Worm (Caenorhabditis elegans) whole organism, L4 larva: ENCODE data around the gene C39B10.5.

Experiments used
- D1046.2 ChIP-seq: fragments of 200-800 bp; sonication (Bioruptor generic); IDR thresholded peaks from 2 replicates; pipeline ENCODE4 v1.3.6; 2022; ENCODE audit warnings: missing genetic modification characterization, missing compliant biosample characterization
- F10B5.3 ChIP-seq: sonication (generic microtip); optimal IDR thresholded peaks from 2 replicates; lab custom pipeline; 2016; ENCODE audit warnings: mild to moderate bottlenecking, missing genetic modification characterization, missing compliant biosample characterization
- F26F4.8 ChIP-seq: fragments of 200-800 bp; sonication (Bioruptor generic); conservative IDR thresholded peaks from 2 replicates; pipeline ENCODE4 v1.3.6; 2022; ENCODE audit warnings: missing genetic modification characterization, missing compliant biosample characterization
- F37D6.2 ChIP-seq: sonication (generic microtip); optimal IDR thresholded peaks from 2 replicates; lab custom pipeline; 2016; ENCODE audit warnings: mild to moderate bottlenecking, missing genetic modification characterization, missing compliant biosample characterization
- T20F7.1 ChIP-seq: fragments of 200-800 bp; sonication (Bioruptor generic); optimal IDR thresholded peaks from 2 replicates; lab custom pipeline; 2018; ENCODE audit warnings: mild to moderate bottlenecking, missing genetic modification characterization, missing compliant biosample characterization
- T26A8.4 ChIP-seq: fragments of 200-800 bp; sonication (Bioruptor generic); IDR thresholded peaks from 2 replicates; pipeline ENCODE4 v1.3.6; 2022; ENCODE audit warnings: missing genetic modification characterization, missing compliant biosample characterization
- Y48G9A.11 ChIP-seq: fragments of 200-800 bp; sonication (Bioruptor generic); IDR thresholded peaks from 2 replicates; pipeline ENCODE4 v1.3.6; 2022; ENCODE audit warnings: missing genetic modification reagents, missing genetic modification characterization, missing compliant biosample characterization
- Y5F2A.4 ChIP-seq: fragments of 200-800 bp; sonication (Bioruptor generic); optimal IDR thresholded peaks from 2 replicates; lab custom pipeline; 2018; ENCODE audit warnings: mild to moderate bottlenecking, missing genetic modification characterization, missing compliant biosample characterization
- arid-1 ChIP-seq: fragments of 200-800 bp; sonication (Bioruptor generic); conservative IDR thresholded peaks from 2 replicates; pipeline ENCODE4 v1.3.6; 2022; ENCODE audit warnings: missing genetic modification reagents, missing genetic modification characterization, missing compliant biosample characterization
- attf-4 ChIP-seq: sonication (generic microtip); optimal IDR thresholded peaks from 3 replicates; lab custom pipeline; 2017; ENCODE audit warnings: missing biosample characterization, missing genetic modification characterization
- ceh-32 ChIP-seq: sonication (generic microtip); optimal IDR thresholded peaks from 2 replicates; lab custom pipeline; 2016; ENCODE audit warnings: mild to moderate bottlenecking, missing genetic modification characterization, missing compliant biosample characterization; ENCODE audit not compliant: poor library complexity
- ceh-44 ChIP-seq: fragments of 200-800 bp; sonication (Bioruptor generic); IDR thresholded peaks from 2 replicates; pipeline ENCODE4 v1.3.6; 2022; ENCODE audit warnings: missing genetic modification reagents, missing genetic modification characterization, missing compliant biosample characterization
- ceh-62 ChIP-seq: sonication (generic microtip); optimal IDR thresholded peaks from 2 replicates; lab custom pipeline; 2017; ENCODE audit warnings: missing biosample characterization, missing genetic modification characterization
- cey-2 ChIP-seq: sonication (generic microtip); optimal IDR thresholded peaks from 3 replicates; lab custom pipeline; 2017; ENCODE audit warnings: missing genetic modification characterization, mild to moderate bottlenecking, missing compliant biosample characterization, antibody characterized with exemption, borderline replicate concordance; ENCODE audit not compliant: insufficient read depth
- ctbp-1 ChIP-seq: fragments of 200-800 bp; sonication (Bioruptor generic); IDR thresholded peaks from 2 replicates; pipeline ENCODE4 v1.3.6; 2022; ENCODE audit warnings: missing genetic modification reagents, missing genetic modification characterization, missing compliant biosample characterization
- daf-19 ChIP-seq: fragments of 200-800 bp; sonication (Bioruptor generic); conservative IDR thresholded peaks from 2 replicates; pipeline ENCODE4 v1.3.6; 2022; ENCODE audit warnings: missing genetic modification characterization, missing compliant biosample characterization
- dpl-1 ChIP-seq: fragments of 150-350 bp; optimal IDR thresholded peaks from 2 replicates; lab custom pipeline; 2014; ENCODE audit warnings: missing biosample characterization, missing genetic modification reagents, missing genetic modification characterization
- duxl-1 ChIP-seq: sonication (generic microtip); optimal IDR thresholded peaks from 2 replicates; lab custom pipeline; 2016; ENCODE audit warnings: mild to moderate bottlenecking, missing genetic modification characterization, moderate library complexity, missing compliant biosample characterization; ENCODE audit not compliant: poor library complexity
- egl-27 ChIP-seq: sonication (generic microtip); optimal IDR thresholded peaks from 3 replicates; lab custom pipeline; 2017; ENCODE audit warnings: missing biosample characterization, missing genetic modification reagents, missing genetic modification characterization
- egl-43 ChIP-seq: fragments of 200-800 bp; sonication (Bioruptor generic); IDR thresholded peaks from 2 replicates; pipeline ENCODE4 v1.3.6; 2022; ENCODE audit warnings: missing genetic modification reagents, missing genetic modification characterization, missing compliant biosample characterization
- hif-1 ChIP-seq, 2 experiments: sonication (generic microtip); optimal IDR thresholded peaks; 2 replicates each; lab custom pipeline; 2016 to 2017; ENCODE audit warnings: missing compliant biosample characterization in 2 of 2, missing genetic modification characterization in 2 of 2, missing genetic modification reagents in 2 of 2, missing genotype in 2 of 2, mild to moderate bottlenecking in 1 of 2
- hlh-30 ChIP-seq: sonication (generic microtip); optimal IDR thresholded peaks from 2 replicates; lab custom pipeline; 2017; ENCODE audit warnings: antibody characterized with exemption, mild to moderate bottlenecking, missing genetic modification characterization, missing compliant biosample characterization; ENCODE audit not compliant: insufficient read depth
- jun-1 ChIP-seq: fragments of 150-350 bp; optimal IDR thresholded peaks from 2 replicates; lab custom pipeline; 2014; ENCODE audit warnings: missing biosample characterization, missing genetic modification reagents, missing genetic modification characterization
- lim-7 ChIP-seq: fragments of 200-800 bp; sonication (Bioruptor generic); IDR thresholded peaks from 2 replicates; pipeline ENCODE4 v1.3.6; 2022; ENCODE audit warnings: missing genetic modification characterization, missing compliant biosample characterization
- lin-15B ChIP-seq: fragments of 150-350 bp; sonication (generic microtip); optimal IDR thresholded peaks from 3 replicates; lab custom pipeline; 2014; ENCODE audit warnings: missing biosample characterization, missing genetic modification characterization
- lin-29 ChIP-seq: fragments of 200-800 bp; sonication (Bioruptor generic); IDR thresholded peaks from 2 replicates; pipeline ENCODE4 v1.3.6; 2022; ENCODE audit warnings: missing genetic modification reagents, missing genetic modification characterization, missing compliant biosample characterization
- lin-39 ChIP-seq: fragments of 150-350 bp; optimal IDR thresholded peaks from 2 replicates; lab custom pipeline; 2014; ENCODE audit warnings: missing biosample characterization, missing genetic modification reagents, missing genetic modification characterization
- lir-3 ChIP-seq: sonication (generic microtip); optimal IDR thresholded peaks from 2 replicates; lab custom pipeline; 2016; ENCODE audit warnings: mild to moderate bottlenecking, missing genetic modification characterization, missing compliant biosample characterization
- mdl-1 ChIP-seq, 2 experiments: fragments of 150-350 bp in 1 of 2; sonication (generic microtip) in 1 of 2; optimal IDR thresholded peaks; 2 replicates each; lab custom pipeline; 2014 to 2017; ENCODE audit warnings: missing biosample characterization in 2 of 2, missing genetic modification characterization in 2 of 2
- mdt-29 ChIP-seq: fragments of 200-800 bp; sonication (Bioruptor generic); IDR thresholded peaks from 2 replicates; pipeline ENCODE4 v1.3.6; 2022; ENCODE audit warnings: missing genetic modification reagents, missing genetic modification characterization, missing compliant biosample characterization
- mep-1 ChIP-seq: fragments of 150-350 bp; sonication (generic microtip); optimal IDR thresholded peaks from 3 replicates; lab custom pipeline; 2014; ENCODE audit warnings: missing biosample characterization, missing genetic modification characterization
- mxl-2 ChIP-seq: fragments of 200-800 bp; sonication (Bioruptor generic); conservative IDR thresholded peaks from 2 replicates; pipeline ENCODE4 v1.3.6; 2022; ENCODE audit warnings: missing genetic modification reagents, missing genetic modification characterization, missing compliant biosample characterization
- nhr-11 ChIP-seq: fragments of 150-350 bp; optimal IDR thresholded peaks from 2 replicates; lab custom pipeline; 2014; ENCODE audit warnings: missing biosample characterization, missing genetic modification characterization
- nhr-111 ChIP-seq: fragments of 200-800 bp; sonication (Bioruptor generic); optimal IDR thresholded peaks from 2 replicates; lab custom pipeline; 2018; ENCODE audit warnings: mild to moderate bottlenecking, missing genetic modification characterization, missing compliant biosample characterization
- nhr-237 ChIP-seq: sonication (generic microtip); optimal IDR thresholded peaks from 2 replicates; lab custom pipeline; 2017; ENCODE audit warnings: missing biosample characterization, missing genetic modification characterization
- nhr-25 ChIP-seq: sonication (generic microtip); optimal IDR thresholded peaks from 2 replicates; lab custom pipeline; 2017; ENCODE audit warnings: missing genetic modification characterization, mild to moderate bottlenecking, missing compliant biosample characterization, antibody characterized with exemption, moderate library complexity, borderline replicate concordance; ENCODE audit not compliant: insufficient read depth
- nhr-28 ChIP-seq: fragments of 150-350 bp; optimal IDR thresholded peaks from 2 replicates; lab custom pipeline; 2014; ENCODE audit warnings: missing biosample characterization, missing genetic modification characterization
- nhr-42 ChIP-seq: fragments of 200-800 bp; sonication (Bioruptor generic); IDR thresholded peaks from 2 replicates; pipeline ENCODE4 v1.3.6; 2022; ENCODE audit warnings: missing genetic modification characterization, missing compliant biosample characterization
- nhr-48 ChIP-seq: sonication (generic microtip); optimal IDR thresholded peaks from 2 replicates; lab custom pipeline; 2016; ENCODE audit warnings: mild to moderate bottlenecking, missing genetic modification characterization, missing compliant biosample characterization
- rbr-2 ChIP-seq: sonication (generic microtip); optimal IDR thresholded peaks from 2 replicates; lab custom pipeline; 2016; ENCODE audit warnings: missing genotype, missing genetic modification characterization, missing compliant biosample characterization
- set-16 ChIP-seq: fragments of 200-800 bp; sonication (Bioruptor generic); IDR thresholded peaks from 2 replicates; pipeline ENCODE4 v1.3.6; 2022; ENCODE audit warnings: missing genetic modification reagents, missing genetic modification characterization, missing compliant biosample characterization
- skn-1 ChIP-seq: fragments of 150-350 bp; optimal IDR thresholded peaks from 2 replicates; lab custom pipeline; 2014; ENCODE audit warnings: missing biosample characterization, missing genetic modification characterization
- snpc-1.2 ChIP-seq: fragments of 200-800 bp; sonication (Bioruptor generic); IDR thresholded peaks from 2 replicates; pipeline ENCODE4 v1.3.6; 2022; ENCODE audit warnings: missing genetic modification reagents, missing genetic modification characterization, missing compliant biosample characterization
- unc-130 ChIP-seq: sonication (generic microtip); optimal IDR thresholded peaks from 2 replicates; lab custom pipeline; 2016; ENCODE audit warnings: missing genetic modification reagents, missing genetic modification characterization, missing compliant biosample characterization
- unc-62 ChIP-seq, 3 experiments: fragments of 150-350 bp in 1 of 3; sonication (generic microtip); optimal IDR thresholded peaks in 2 of 3; peaks in 1 of 3; 1 replicate in 1 of 3; 2 replicates in 2 of 3; lab custom pipeline; 2014 to 2017; ENCODE audit warnings: missing biosample characterization in 3 of 3, missing genetic modification characterization in 3 of 3, missing genetic modification reagents in 3 of 3, missing genotype in 1 of 3
- zip-11 ChIP-seq: fragments of 200-800 bp; sonication (Bioruptor generic); IDR thresholded peaks from 2 replicates; pipeline ENCODE4 v1.3.6; 2022; ENCODE audit warnings: missing genetic modification characterization, missing compliant biosample characterization
- zip-2 ChIP-seq: fragments of 150-350 bp; optimal IDR thresholded peaks from 2 replicates; lab custom pipeline; 2014; ENCODE audit warnings: missing biosample characterization, missing genetic modification characterization
- ztf-7 ChIP-seq: fragments of 150-350 bp; optimal IDR thresholded peaks from 2 replicates; lab custom pipeline; 2014; ENCODE audit warnings: missing biosample characterization, missing genetic modification characterization

Gene C39B10.5

DNA sequence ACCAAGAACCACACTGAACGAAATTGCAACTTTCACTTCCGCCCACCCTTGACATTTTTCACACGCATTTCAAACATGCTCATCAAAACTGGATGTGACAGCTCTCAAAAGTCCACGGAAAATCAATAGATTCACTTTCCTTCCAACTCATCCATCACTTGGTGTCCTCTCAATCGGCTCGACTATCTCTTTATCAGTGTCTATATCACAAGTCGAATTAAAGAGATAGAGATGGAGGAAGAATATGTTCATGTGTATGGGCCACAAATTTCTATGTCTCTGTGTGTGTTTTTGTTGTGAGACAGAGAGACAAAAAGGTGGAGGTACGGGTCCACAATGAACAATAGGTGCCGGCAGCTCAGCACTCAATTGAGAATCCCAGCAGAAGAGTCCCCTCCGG lies 36.6 kb upstream of the C39B10.5 start:
- TF ChIP-seq rbr-2 (tag; lab: Kevin White, UChicago) (no peak), skn-1 (tag; lab: Kevin White, UChicago) (no peak), lin-39 (tag; lab: Kevin White, UChicago) (no peak), nhr-111 (no peak), nhr-48 (tag; lab: Kevin White, UChicago) (no peak), unc-130 (GFP tag; lab: Kevin White, UChicago) (no peak), ctbp-1 (GFP tag; lab: Robert Waterston, UW) (no peak), ceh-62 (tag; lab: Kevin White, UChicago) (no peak), zip-2 (tag; lab: Kevin White, UChicago) (no peak), F37D6.2 (no peak), T20F7.1 (GFP tag; lab: Kevin White, UChicago) (no peak), hif-1 (tag; optimal IDR thresholded peaks at IDR 0.05; lab: Kevin White, UChicago) (no peak), snpc-1.2 (GFP tag; lab: Robert Waterston, UW) (no peak), mdl-1 (tag; optimal IDR thresholded peaks at IDR 0.05; lab: Kevin White, UChicago) (no peak), zip-11 (GFP tag; lab: Robert Waterston, UW) (no peak)

DNA sequence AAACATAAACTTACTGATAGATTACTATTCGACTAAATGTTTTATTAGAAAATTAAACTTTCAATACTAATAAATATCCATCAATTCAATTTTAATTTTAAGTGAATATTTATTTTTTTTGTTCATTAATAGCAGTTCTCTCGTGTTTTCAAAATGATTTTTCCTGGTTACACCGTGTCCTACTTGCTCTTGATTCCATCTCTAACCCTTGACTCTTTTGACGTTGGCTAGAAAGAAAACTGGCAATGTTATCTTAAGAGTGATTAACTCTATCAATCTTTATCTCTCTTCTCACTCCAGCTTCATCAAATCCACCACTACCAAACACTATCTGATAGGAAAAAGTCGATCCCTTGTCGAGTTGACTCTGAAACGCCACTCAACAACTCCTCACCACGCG lies 34.7 kb upstream of the C39B10.5 start, which contains the start of gene acr-8:
Gene acr-8 (plus strand): TSS at position 301 of the 400 bp plus-strand sequence.
- no peak for TF ChIP-seq ztf-7 (tag; lab: Kevin White, UChicago)
- TF ChIP-seq cey-2: no peak
- peak in 1 of 2 experiments; percentile 53 for TF ChIP-seq unc-62 (GFP tag; optimal IDR thresholded peaks at IDR 0.05 in 1 of 2; lab: Kevin White, UChicago)
- TF ChIP-seq unc-62 (tag; optimal IDR thresholded peaks at IDR 0.05; lab: Kevin White, UChicago): no peak
- TF ChIP-seq nhr-237 (tag; lab: Kevin White, UChicago): no peak
- no peak for TF ChIP-seq set-16 (GFP tag; lab: Robert Waterston, UW)
- no peak for TF ChIP-seq F10B5.3

DNA sequence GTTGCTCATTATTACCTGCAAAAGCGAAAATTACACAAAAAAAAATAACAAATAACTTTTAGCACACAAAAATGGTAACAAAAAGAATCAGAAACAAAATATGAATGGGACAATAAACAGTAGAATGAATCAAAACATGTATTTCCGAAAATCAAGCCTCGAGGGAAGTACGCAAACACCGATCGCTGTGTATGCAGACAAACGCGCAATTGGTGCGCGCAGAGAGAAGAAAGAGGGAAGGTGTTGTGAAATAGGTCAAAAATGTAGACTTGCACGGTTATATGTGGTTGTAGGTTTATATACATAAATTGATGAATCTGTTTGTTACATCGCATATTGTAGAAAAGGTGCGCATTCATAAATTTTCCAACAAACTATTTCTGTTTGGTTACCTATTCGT lies 27.4 kb upstream of the C39B10.5 start, which contains the start of gene cdk-11.2:
Gene cdk-11.2 (minus strand): TSS at position 23 of the 400 bp plus-strand sequence.
- TF ChIP-seq lir-3 (tag; lab: Kevin White, UChicago): no peak
- TF ChIP-seq nhr-237 (tag; lab: Kevin White, UChicago): no peak
- TF ChIP-seq mep-1: no peak
- no peak for TF ChIP-seq ceh-32
- no peak for TF ChIP-seq F37D6.2
- TF ChIP-seq egl-43 (GFP tag; lab: Robert Waterston, UW): no peak
- TF ChIP-seq attf-4 (tag; lab: Kevin White, UChicago): no peak
- peak; percentile 37 for TF ChIP-seq nhr-11
- TF ChIP-seq arid-1 (GFP tag; lab: Robert Waterston, UW): no peak
- no peak for TF ChIP-seq T26A8.4 (GFP tag; lab: Robert Waterston, UW)
- TF ChIP-seq mdt-29: no peak
- TF ChIP-seq snpc-1.2 (GFP tag; lab: Robert Waterston, UW): no peak
- peak; percentile 62 for TF ChIP-seq dpl-1 (GFP tag; lab: Kevin White, UChicago)
- no peak for TF ChIP-seq daf-19 (GFP tag; lab: Robert Waterston, UW)
- TF ChIP-seq nhr-25 (tag; lab: Kevin White, UChicago): no peak
- no peak for TF ChIP-seq lin-29 (GFP tag; lab: Robert Waterston, UW)
- TF ChIP-seq ztf-7 (tag; lab: Kevin White, UChicago): peak; percentile 46
- TF ChIP-seq Y5F2A.4: no peak
- TF ChIP-seq hlh-30 (tag; lab: Kevin White, UChicago): peak; percentile 71
- no peak for TF ChIP-seq lin-15B (tag; lab: Kevin White, UChicago)
- TF ChIP-seq lim-7 (GFP tag; lab: Robert Waterston, UW): no peak
- 0 out of 2 replicates have a peak, but pooled peaks have one; percentile 13 for TF ChIP-seq nhr-42 (GFP tag; lab: Robert Waterston, UW)
- no peak for TF ChIP-seq duxl-1
- TF ChIP-seq nhr-28 (tag; lab: Kevin White, UChicago): peak; percentile 77
- no peak for TF ChIP-seq Y48G9A.11 (GFP tag; lab: Robert Waterston, UW)
- TF ChIP-seq D1046.2: no peak
- TF ChIP-seq egl-27 (tag; lab: Kevin White, UChicago): no peak
- TF ChIP-seq ceh-44 (GFP tag; lab: Robert Waterston, UW): no peak
- no peak for TF ChIP-seq mxl-2 (GFP tag; lab: Robert Waterston, UW)
- no peak for TF ChIP-seq jun-1 (tag; lab: Kevin White, UChicago)
- no peak for TF ChIP-seq F26F4.8
